Fruit fly (Drosophila melanogaster): ENCODE measurements around the gene Atg18a.

The Atg18a gene

dm6 chr3L:8180464-8181137 is 6.1 kb upstream of the Atg18a start, which contains the start of the genes mthl7 and Uxs (continued):
- TF ChIP-seq bigmax (GFP tag; optimal IDR thresholded peaks at IDR 0.05) (peak; percentile 55), Rx (GFP tag; IDR thresholded peaks at IDR 0.05) (no peak), Mes4 (GFP tag; optimal IDR thresholded peaks at IDR 0.05) (no peak), CG6654 (GFP tag; optimal IDR thresholded peaks at IDR 0.05) (no peak), Hr78 (GFP tag; optimal IDR thresholded peaks at IDR 0.05) (no peak), hkb (optimal IDR thresholded peaks at IDR 0.05) (no peak), hkb (GFP tag; IDR thresholded peaks at IDR 0.05) (no peak), CG10959 (GFP tag; IDR thresholded peaks at IDR 0.05) (no peak), NK7.1 (GFP tag; optimal IDR thresholded peaks at IDR 0.05) (no peak), pum (GFP tag; optimal IDR thresholded peaks at IDR 0.05) (no peak), gfzf (GFP tag; optimal IDR thresholded peaks at IDR 0.05) (peak; percentile 84), Oli (tag; optimal IDR thresholded peaks at IDR 0.05) (no peak), CG15696 (tag; optimal IDR thresholded peaks at IDR 0.05) (no peak), Asciz (GFP tag; optimal IDR thresholded peaks at IDR 0.05) (no peak), Bgb (GFP tag; IDR thresholded peaks at IDR 0.05; ENCODE audit: partially characterized antibody) (peak; percentile 40; the same call in 1 of the 2 replicates), Scr (GFP tag; IDR thresholded peaks at IDR 0.05; ENCODE audit: partially characterized antibody) (peak; percentile 50), CTCF (GFP tag; optimal IDR thresholded peaks at IDR 0.05) (no peak), Hr39 (optimal IDR thresholded peaks at IDR 0.05) (no peak), org-1 (GFP tag; optimal IDR thresholded peaks at IDR 0.05) (no peak), wdn (GFP tag; IDR thresholded peaks at IDR 0.05) (no peak), Dp (GFP tag; optimal IDR thresholded peaks at IDR 0.05) (peak; percentile 90), CG8359 (GFP tag; optimal IDR thresholded peaks at IDR 0.05; ENCODE audit: borderline replicate concordance) (no peak), CG7556 (GFP tag; optimal IDR thresholded peaks at IDR 0.05) (no peak), CG17186 (GFP tag; optimal IDR thresholded peaks at IDR 0.05) (no peak), Sox100B (GFP tag; optimal IDR thresholded peaks at IDR 0.05) (no peak), CG8290 (GFP tag; optimal IDR thresholded peaks at IDR 0.05) (no peak), CG8290 (tag; optimal IDR thresholded peaks at IDR 0.05) (peak in 1 of 2 experiments; percentile 24), Poxn (GFP tag; IDR thresholded peaks at IDR 0.05) (no peak), CG5245 (GFP tag; optimal IDR thresholded peaks at IDR 0.05) (no peak), E2f2 (GFP tag; IDR thresholded peaks at IDR 0.05) (peak; percentile 95), bcd (GFP tag; optimal IDR thresholded peaks at IDR 0.05) (no peak), CrebB (tag; optimal IDR thresholded peaks at IDR 0.05) (no peak), CG5953 (GFP tag; IDR thresholded peaks at IDR 0.05) (no peak), Jarid2 (GFP tag; optimal IDR thresholded peaks at IDR 0.05) (no peak), CG17612 (GFP tag; IDR thresholded peaks at IDR 0.05) (no peak), CG4404 (GFP tag; IDR thresholded peaks at IDR 0.05) (no peak), CG17568 (GFP tag; optimal IDR thresholded peaks at IDR 0.05) (no peak), CG33213 (GFP tag; optimal IDR thresholded peaks at IDR 0.05) (no peak), crol (GFP tag; IDR thresholded peaks at IDR 0.05) (no peak), CG13287 (GFP tag; IDR thresholded peaks at IDR 0.05; ENCODE audit: partially characterized antibody) (peak; percentile 67), ranshi (GFP tag; IDR thresholded peaks at IDR 0.05) (no peak), NC2β (GFP tag; optimal IDR thresholded peaks at IDR 0.05) (no peak), slp2 (GFP tag; optimal IDR thresholded peaks at IDR 0.05) (no peak), Nf-YA (GFP tag; IDR thresholded peaks at IDR 0.05) (no peak), CG12769 (tag; optimal IDR thresholded peaks at IDR 0.05) (no peak), fd64A (GFP tag; optimal IDR thresholded peaks at IDR 0.05) (no peak), trh (GFP tag; optimal IDR thresholded peaks at IDR 0.05) (no peak), vnd (GFP tag; IDR thresholded peaks at IDR 0.05; ENCODE audit: partially characterized antibody) (no peak), CG4730 (GFP tag; IDR thresholded peaks at IDR 0.05) (no peak), da (GFP tag; optimal IDR thresholded peaks at IDR 0.05) (no peak), Tbp (GFP tag; optimal IDR thresholded peaks at IDR 0.05) (no peak), CG7963 (GFP tag; IDR thresholded peaks at IDR 0.05; ENCODE audit: partially characterized antibody) (0 out of 3 replicates have a peak, but pooled peaks have one; percentile 29)

Measured in whole organism, embryonic.